Worm (Caenorhabditis elegans) whole organism, L1 larva: ENCODE measurements around the gene egrh-3.

Experiments used
- egl-27 ChIP-seq, 2 experiments: fragments of 150-350 bp in 1 of 2; sonication (generic microtip); optimal IDR thresholded peaks; 3 replicates each; lab custom pipeline; 2017 to 2018; ENCODE audit warnings: missing biosample characterization in 2 of 2, missing genetic modification characterization in 2 of 2, missing genetic modification reagents in 2 of 2
- nhr-20 ChIP-seq: sonication (generic microtip); optimal IDR thresholded peaks from 2 replicates; lab custom pipeline; 2016; ENCODE audit warnings: mild to moderate bottlenecking, missing genetic modification characterization, missing compliant biosample characterization
- nhr-28 ChIP-seq: fragments of 150-350 bp; optimal IDR thresholded peaks from 2 replicates; lab custom pipeline; 2014; ENCODE audit warnings: missing biosample characterization, missing genetic modification characterization
- nhr-84 ChIP-seq: sonication (generic microtip); optimal IDR thresholded peaks from 2 replicates; lab custom pipeline; 2017; ENCODE audit warnings: missing biosample characterization, missing genetic modification characterization
- unc-86 ChIP-seq: sonication (generic microtip); optimal IDR thresholded peaks from 2 replicates; lab custom pipeline; 2016; ENCODE audit warnings: missing genetic modification characterization, missing compliant biosample characterization

DNA sequence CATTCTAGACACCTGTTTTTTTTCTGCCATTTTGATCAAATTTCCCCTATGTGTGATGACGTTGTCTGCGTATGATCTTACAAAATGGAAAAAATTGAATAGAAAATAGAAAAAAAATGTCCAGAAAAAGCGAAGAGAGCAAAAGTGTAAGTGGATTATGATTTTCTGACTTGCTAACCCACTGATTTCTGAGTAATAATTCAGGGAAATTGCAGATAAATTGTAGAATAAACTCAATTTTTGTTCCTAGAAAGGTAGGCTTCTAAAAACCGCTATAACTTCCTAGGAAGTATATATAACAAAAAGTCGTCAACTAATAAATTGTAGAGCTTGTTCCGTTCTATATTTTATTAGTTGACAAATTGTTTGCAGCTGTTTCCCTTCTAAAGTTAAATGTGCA lies 46.1 kb upstream of the egrh-3 start:
- peak; percentile 37 for TF ChIP-seq nhr-20 (tag; lab: Kevin White, UChicago)
- TF ChIP-seq unc-86 (tag; lab: Kevin White, UChicago), result no peak
- TF ChIP-seq egl-27 (tag; optimal IDR thresholded peaks at IDR 0.05; lab: Kevin White, UChicago), result no peak
- no peak for TF ChIP-seq nhr-84 (tag; lab: Kevin White, UChicago)
- no peak for TF ChIP-seq nhr-28
